Fruit fly (Drosophila melanogaster): ENCODE results near the gene CG14907.
A peak's percentile ranks its signal among the peaks of the same experiment; 100 is the strongest.

The CG14907 gene

dm6 chr3R:16646952-16647715 is 5.0 kb downstream of the CG14907 start, which contains the start of the genes CG10324 and CCT3 (continued):
- TF ChIP-seq ind (GFP tag; optimal IDR thresholded peaks at IDR 0.05) (peak; percentile 59), aop (GFP tag; IDR thresholded peaks at IDR 0.05) (no peak), CG9932 (GFP tag; IDR thresholded peaks at IDR 0.05) (peak; percentile 61), Fer1 (GFP tag; optimal IDR thresholded peaks at IDR 0.05) (peak; percentile 53), Scr (GFP tag; IDR thresholded peaks at IDR 0.05; ENCODE audit: partially characterized antibody) (peak; percentile 71), Side (GFP tag; optimal IDR thresholded peaks at IDR 0.05) (peak; percentile 11), mirr (GFP tag; optimal IDR thresholded peaks at IDR 0.05) (no peak), CkIIα-i1 (GFP tag; IDR thresholded peaks at IDR 0.05) (no peak), CG14014 (GFP tag; IDR thresholded peaks at IDR 0.05) (peak; percentile 67), fd64A (GFP tag; optimal IDR thresholded peaks at IDR 0.05) (no peak), CG31441 (GFP tag; IDR thresholded peaks at IDR 0.05) (peak; percentile 74), btn (GFP tag; optimal IDR thresholded peaks at IDR 0.05) (no peak), NC2β (GFP tag; optimal IDR thresholded peaks at IDR 0.05) (peak; percentile 50), CG12942 (GFP tag; optimal IDR thresholded peaks at IDR 0.05) (peak; percentile 31), corto (GFP tag; optimal IDR thresholded peaks at IDR 0.05) (no peak), CG16813 (GFP tag; IDR thresholded peaks at IDR 0.05; ENCODE audit: partially characterized antibody) (peak; percentile 70), CG2199 (GFP tag; IDR thresholded peaks at IDR 0.05) (no peak), cad (GFP tag; optimal IDR thresholded peaks at IDR 0.05) (no peak), CG3407 (GFP tag; optimal IDR thresholded peaks at IDR 0.05) (no peak), phol (tag; optimal IDR thresholded peaks at IDR 0.05) (peak; percentile 84), dpn (GFP tag; optimal IDR thresholded peaks at IDR 0.05) (peak; percentile 55 to 59), gcm (GFP tag; optimal IDR thresholded peaks at IDR 0.05) (peak; percentile 24), Atf6 (GFP tag; IDR thresholded peaks at IDR 0.05) (peak; percentile 64; the same call in 1 of the 2 replicates), z (GFP tag; IDR thresholded peaks at IDR 0.05) (no peak), unpg (GFP tag; optimal IDR thresholded peaks at IDR 0.05) (peak; percentile 76), Med (GFP tag) (peak; percentile 86), CG2202 (tag; optimal IDR thresholded peaks at IDR 0.05) (peak; percentile 15), HLHmδ (GFP tag; optimal IDR thresholded peaks at IDR 0.05) (no peak), CG33557 (GFP tag; optimal IDR thresholded peaks at IDR 0.05) (peak; percentile 65), nerfin-2 (GFP tag; IDR thresholded peaks at IDR 0.05; ENCODE audit: partially characterized antibody) (0 out of 2 replicates have a peak, but pooled peaks have one; percentile 46), ci (GFP tag; IDR thresholded peaks at IDR 0.05) (peak; percentile 67; the same call in 2 of the 3 replicates), Mrtf (GFP tag; IDR thresholded peaks at IDR 0.05) (no peak), org-1 (GFP tag; optimal IDR thresholded peaks at IDR 0.05) (no peak), ATbp (GFP tag; optimal IDR thresholded peaks at IDR 0.05) (no peak), CG17912 (GFP tag; optimal IDR thresholded peaks at IDR 0.05) (peak; percentile 38), CG18599 (GFP tag; optimal IDR thresholded peaks at IDR 0.05) (no peak), CG12659 (GFP tag; optimal IDR thresholded peaks at IDR 0.05) (peak; percentile 61), Dek (tag; optimal IDR thresholded peaks at IDR 0.05) (peak; percentile 67), pzg (GFP tag; optimal IDR thresholded peaks at IDR 0.05) (peak; percentile 37), CG2129 (GFP tag; IDR thresholded peaks at IDR 0.05; ENCODE audit: partially characterized antibody) (no peak), NC2α (GFP tag; optimal IDR thresholded peaks at IDR 0.05) (no peak), shn (GFP tag; optimal IDR thresholded peaks at IDR 0.05) (peak; percentile 23), Dip3 (GFP tag; optimal IDR thresholded peaks at IDR 0.05) (peak; percentile 23), ara (GFP tag; IDR thresholded peaks at IDR 0.05) (no peak), tll (GFP tag; optimal IDR thresholded peaks at IDR 0.05) (no peak), Sox100B (GFP tag; optimal IDR thresholded peaks at IDR 0.05) (no peak), dimm (GFP tag; IDR thresholded peaks at IDR 0.05) (no peak), CG12391 (tag; optimal IDR thresholded peaks at IDR 0.05) (peak; percentile 75)

Measured in whole organism, embryonic.